Worm (Caenorhabditis elegans) whole organism, L4 larva: Measurements from ENCODE around the gene sel-15.

Source experiments
- D1046.2 ChIP-seq: fragments of 200-800 bp; sonication (Bioruptor generic); IDR thresholded peaks from 2 replicates; pipeline ENCODE4 v1.3.6; 2022; ENCODE audit warnings: missing genetic modification characterization, missing compliant biosample characterization
- Y48G9A.11 ChIP-seq: fragments of 200-800 bp; sonication (Bioruptor generic); IDR thresholded peaks from 2 replicates; pipeline ENCODE4 v1.3.6; 2022; ENCODE audit warnings: missing genetic modification reagents, missing genetic modification characterization, missing compliant biosample characterization
- aha-1 ChIP-seq: fragments of 150-350 bp; peaks from one replicate; lab custom pipeline; 2014; ENCODE audit warnings: missing biosample characterization, missing genetic modification characterization
- aly-2 ChIP-seq: sonication (generic microtip); optimal IDR thresholded peaks from 2 replicates; lab custom pipeline; 2018; ENCODE audit warnings: missing biosample characterization, missing genetic modification characterization
- attf-4 ChIP-seq: sonication (generic microtip); optimal IDR thresholded peaks from 3 replicates; lab custom pipeline; 2017; ENCODE audit warnings: missing biosample characterization, missing genetic modification characterization
- ceh-44 ChIP-seq: fragments of 200-800 bp; sonication (Bioruptor generic); IDR thresholded peaks from 2 replicates; pipeline ENCODE4 v1.3.6; 2022; ENCODE audit warnings: missing genetic modification reagents, missing genetic modification characterization, missing compliant biosample characterization
- ceh-82 ChIP-seq: sonication (generic microtip); optimal IDR thresholded peaks from 2 replicates; lab custom pipeline; 2017; ENCODE audit warnings: missing biosample characterization, missing genetic modification characterization
- ces-1 ChIP-seq: fragments of 150-350 bp; sonication (generic microtip); optimal IDR thresholded peaks from 4 replicates; lab custom pipeline; 2014; ENCODE audit warnings: missing biosample characterization, missing genetic modification reagents, missing genetic modification characterization
- ctbp-1 ChIP-seq: fragments of 200-800 bp; sonication (Bioruptor generic); IDR thresholded peaks from 2 replicates; pipeline ENCODE4 v1.3.6; 2022; ENCODE audit warnings: missing genetic modification reagents, missing genetic modification characterization, missing compliant biosample characterization
- daf-12 ChIP-seq: fragments of 150-350 bp; optimal IDR thresholded peaks from 2 replicates; lab custom pipeline; 2014; ENCODE audit warnings: missing biosample characterization, missing genetic modification reagents, missing genetic modification characterization
- daf-16 ChIP-seq, 3 experiments: sonication (generic microtip); optimal IDR thresholded peaks; 2 replicates each; lab custom pipeline; 2016 to 2017; ENCODE audit warnings: missing genetic modification characterization in 3 of 3, missing genetic modification reagents in 3 of 3, mild to moderate bottlenecking in 2 of 3, missing compliant biosample characterization in 2 of 3, missing biosample characterization in 1 of 3, moderate library complexity in 1 of 3
- daf-19 ChIP-seq: fragments of 200-800 bp; sonication (Bioruptor generic); conservative IDR thresholded peaks from 2 replicates; pipeline ENCODE4 v1.3.6; 2022; ENCODE audit warnings: missing genetic modification characterization, missing compliant biosample characterization
- dmd-6 ChIP-seq: fragments of 200-800 bp; sonication (Bioruptor generic); IDR thresholded peaks from 2 replicates; pipeline ENCODE4 v1.3.6; 2022; ENCODE audit warnings: missing genetic modification reagents, missing genetic modification characterization, missing compliant biosample characterization
- dve-1 ChIP-seq: sonication (generic microtip); optimal IDR thresholded peaks from 2 replicates; lab custom pipeline; 2017; ENCODE audit warnings: antibody characterized with exemption, mild to moderate bottlenecking, missing genetic modification characterization, missing compliant biosample characterization; ENCODE audit not compliant: insufficient read depth
- hif-1 ChIP-seq, 2 experiments: sonication (generic microtip); optimal IDR thresholded peaks; 2 replicates each; lab custom pipeline; 2016 to 2017; ENCODE audit warnings: missing compliant biosample characterization in 2 of 2, missing genetic modification characterization in 2 of 2, missing genetic modification reagents in 2 of 2, missing genotype in 2 of 2, mild to moderate bottlenecking in 1 of 2
- hlh-30 ChIP-seq: sonication (generic microtip); optimal IDR thresholded peaks from 2 replicates; lab custom pipeline; 2017; ENCODE audit warnings: antibody characterized with exemption, mild to moderate bottlenecking, missing genetic modification characterization, missing compliant biosample characterization; ENCODE audit not compliant: insufficient read depth
- jun-1 ChIP-seq: fragments of 150-350 bp; optimal IDR thresholded peaks from 2 replicates; lab custom pipeline; 2014; ENCODE audit warnings: missing biosample characterization, missing genetic modification reagents, missing genetic modification characterization
- lim-7 ChIP-seq: fragments of 200-800 bp; sonication (Bioruptor generic); IDR thresholded peaks from 2 replicates; pipeline ENCODE4 v1.3.6; 2022; ENCODE audit warnings: missing genetic modification characterization, missing compliant biosample characterization
- madf-9 ChIP-seq: fragments of 200-800 bp; sonication (Bioruptor generic); conservative IDR thresholded peaks from 2 replicates; pipeline ENCODE4 v1.3.6; 2022; ENCODE audit warnings: missing genetic modification reagents, missing genetic modification characterization, missing compliant biosample characterization
- mep-1 ChIP-seq: fragments of 150-350 bp; sonication (generic microtip); optimal IDR thresholded peaks from 3 replicates; lab custom pipeline; 2014; ENCODE audit warnings: missing biosample characterization, missing genetic modification characterization
- mes-2 ChIP-seq: sonication (generic microtip); optimal IDR thresholded peaks from 2 replicates; lab custom pipeline; 2016; ENCODE audit warnings: missing genotype, mild to moderate bottlenecking, missing genetic modification characterization, missing compliant biosample characterization; ENCODE audit not compliant: poor library complexity, severe bottlenecking
- mxl-3 ChIP-seq: fragments of 200-800 bp; sonication (Bioruptor generic); optimal IDR thresholded peaks from 2 replicates; lab custom pipeline; 2018; ENCODE audit warnings: mild to moderate bottlenecking, missing genetic modification characterization, missing compliant biosample characterization
- nhr-111 ChIP-seq: fragments of 200-800 bp; sonication (Bioruptor generic); optimal IDR thresholded peaks from 2 replicates; lab custom pipeline; 2018; ENCODE audit warnings: mild to moderate bottlenecking, missing genetic modification characterization, missing compliant biosample characterization
- nhr-25 ChIP-seq: sonication (generic microtip); optimal IDR thresholded peaks from 2 replicates; lab custom pipeline; 2017; ENCODE audit warnings: missing genetic modification characterization, mild to moderate bottlenecking, missing compliant biosample characterization, antibody characterized with exemption, moderate library complexity, borderline replicate concordance; ENCODE audit not compliant: insufficient read depth
- nhr-28 ChIP-seq: fragments of 150-350 bp; optimal IDR thresholded peaks from 2 replicates; lab custom pipeline; 2014; ENCODE audit warnings: missing biosample characterization, missing genetic modification characterization
- nhr-77 ChIP-seq: fragments of 150-350 bp; optimal IDR thresholded peaks from 2 replicates; lab custom pipeline; 2014; ENCODE audit warnings: missing biosample characterization, missing genetic modification characterization
- pha-4 ChIP-seq, 2 experiments: fragments of 150-350 bp in 1 of 2; fragments of 200-800 bp in 1 of 2; sonication (Bioruptor generic) in 1 of 2; IDR thresholded peaks in 1 of 2; optimal IDR thresholded peaks in 1 of 2; 2 replicates each; pipeline versions ENCODE4 v1.3.6 to Lab custom; 2014 to 2022; ENCODE audit warnings: missing genetic modification characterization in 2 of 2, missing genetic modification reagents in 2 of 2, missing biosample characterization in 1 of 2, missing compliant biosample characterization in 1 of 2
- sdz-12 ChIP-seq: fragments of 200-800 bp; sonication (Bioruptor generic); optimal IDR thresholded peaks from 2 replicates; lab custom pipeline; 2018; ENCODE audit warnings: mild to moderate bottlenecking, missing genetic modification characterization, missing compliant biosample characterization
- set-16 ChIP-seq: fragments of 200-800 bp; sonication (Bioruptor generic); IDR thresholded peaks from 2 replicates; pipeline ENCODE4 v1.3.6; 2022; ENCODE audit warnings: missing genetic modification reagents, missing genetic modification characterization, missing compliant biosample characterization
- unc-62 ChIP-seq, 3 experiments: fragments of 150-350 bp in 1 of 3; sonication (generic microtip); optimal IDR thresholded peaks in 2 of 3; peaks in 1 of 3; 1 replicate in 1 of 3; 2 replicates in 2 of 3; lab custom pipeline; 2014 to 2017; ENCODE audit warnings: missing biosample characterization in 3 of 3, missing genetic modification characterization in 3 of 3, missing genetic modification reagents in 3 of 3, missing genotype in 1 of 3
- vab-7 ChIP-seq: fragments of 200-800 bp; sonication (Bioruptor generic); IDR thresholded peaks from 2 replicates; pipeline ENCODE4 v1.3.6; 2022; ENCODE audit warnings: missing genetic modification reagents, missing genetic modification characterization, missing compliant biosample characterization
- zag-1 ChIP-seq: fragments of 150-350 bp; optimal IDR thresholded peaks from 2 replicates; lab custom pipeline; 2014; ENCODE audit warnings: missing biosample characterization, missing genetic modification characterization

sel-15 gene

ce11 chrIII:668303-668893 is 27.9 kb downstream of the sel-15 start, which contains the start of gene W02B3.3 (continued):
- TF ChIP-seq Y48G9A.11 (GFP tag; lab: Robert Waterston, UW) (no peak), zag-1 (tag; lab: Kevin White, UChicago) (no peak), unc-62 (GFP tag; optimal IDR thresholded peaks at IDR 0.05 in 1 of 2; lab: Kevin White, UChicago) (peak in 1 of 2 experiments; percentile 94), unc-62 (tag; optimal IDR thresholded peaks at IDR 0.05; lab: Kevin White, UChicago) (no peak), aha-1 (tag; lab: Kevin White, UChicago) (peak; percentile 97), pha-4 (GFP tag; IDR thresholded peaks at IDR 0.05; lab: Robert Waterston, UW) (0 out of 2 replicates have a peak, but pooled peaks have one; percentile 27), pha-4 (tag; optimal IDR thresholded peaks at IDR 0.05; lab: Kevin White, UChicago) (no peak), hlh-30 (peak; percentile 74), mes-2 (tag; lab: Kevin White, UChicago) (peak; percentile 62), ceh-44 (GFP tag; lab: Robert Waterston, UW) (no peak), daf-16 (GFP tag; optimal IDR thresholded peaks at IDR 0.05; lab: Kevin White, UChicago) (no peak), daf-16 (tag; optimal IDR thresholded peaks at IDR 0.05; lab: Kevin White, UChicago) (no peak), ctbp-1 (peak; percentile 84), attf-4 (tag; lab: Kevin White, UChicago) (no peak), dve-1 (tag; lab: Kevin White, UChicago) (no peak), nhr-25 (tag; lab: Kevin White, UChicago) (no peak), mep-1 (tag; lab: Kevin White, UChicago) (peak; percentile 79), mxl-3 (GFP tag; lab: Kevin White, UChicago) (peak; percentile 0), madf-9 (no peak), jun-1 (tag; lab: Kevin White, UChicago) (no peak), hif-1 (tag; optimal IDR thresholded peaks at IDR 0.05; lab: Kevin White, UChicago) (peak in 1 of 2 experiments; percentile 44), nhr-77 (tag; lab: Kevin White, UChicago) (no peak), aly-2 (tag; lab: Kevin White, UChicago) (no peak), dmd-6 (GFP tag; lab: Robert Waterston, UW) (peak; percentile 26; the same call in 1 of the 2 replicates), daf-12 (tag; lab: Kevin White, UChicago) (no peak), set-16 (peak; percentile 59)

- 0 out of 2 replicates have a peak, but pooled peaks have one; percentile 21 for TF ChIP-seq set-16
- TF ChIP-seq aha-1 (tag; lab: Kevin White, UChicago) = peak; percentile 66
- TF ChIP-seq ceh-82 (tag; lab: Kevin White, UChicago) = no peak
- no peak for TF ChIP-seq lim-7 (GFP tag; lab: Robert Waterston, UW)
- no peak for TF ChIP-seq daf-19 (GFP tag; lab: Robert Waterston, UW)
- no peak for TF ChIP-seq nhr-111 (GFP tag; lab: Kevin White, UChicago)
- no peak for TF ChIP-seq Y48G9A.11 (GFP tag; lab: Robert Waterston, UW)
- TF ChIP-seq vab-7 = 0 out of 2 replicates have a peak, but pooled peaks have one; percentile 20
- no peak for TF ChIP-seq ces-1 (GFP tag; lab: Kevin White, UChicago)
- TF ChIP-seq nhr-77 (tag; lab: Kevin White, UChicago) = no peak
- TF ChIP-seq sdz-12 (GFP tag; lab: Kevin White, UChicago) = no peak
These were observed 31.0 kb downstream of the sel-15 start, which contains the start of gene C09F5.3 for ce11 chrIII:665173-665757. C09F5.3 (minus strand) TSS chrIII:665266.

- TF ChIP-seq nhr-28 (tag; lab: Kevin White, UChicago) (peak; percentile 50), D1046.2 (GFP tag; lab: Robert Waterston, UW) (no peak), sdz-12 (GFP tag; lab: Kevin White, UChicago) (no peak)
These were observed 37.9 kb downstream of the sel-15 start, which contains the start of gene C09F5.1 for ce11 chrIII:658357-658756. C09F5.1 (plus strand) TSS chrIII:658709.
